Fruit fly (Drosophila melanogaster) whole organism, embryonic: Measurements from ENCODE around the gene CG33986.

Experiments
- Atf-2 ChIP-seq: fragments of 200-800 bp; sonication (Bioruptor generic); optimal IDR thresholded peaks from 2 replicates; lab custom pipeline; 2016; ENCODE audit warnings: missing biosample characterization, missing genetic modification characterization
- CG10147 ChIP-seq: fragments of 200-800 bp; sonication (Bioruptor generic); optimal IDR thresholded peaks from 2 replicates; lab custom pipeline; 2019; ENCODE audit warnings: missing biosample characterization, mild to moderate bottlenecking, missing genetic modification characterization, moderate library complexity
- CG12071 ChIP-seq: fragments of 200-800 bp; sonication (Bioruptor generic); optimal IDR thresholded peaks from 3 replicates; lab custom pipeline; 2018; ENCODE audit warnings: missing biosample characterization, mild to moderate bottlenecking, missing genetic modification characterization
- CG12744 ChIP-seq: fragments of 200-800 bp; sonication (Bioruptor generic); optimal IDR thresholded peaks from 2 replicates; lab custom pipeline; 2016; ENCODE audit warnings: missing biosample characterization, missing genetic modification characterization
- CG13775 ChIP-seq: fragments of 200-800 bp; sonication (Bioruptor generic); optimal IDR thresholded peaks from 3 replicates; lab custom pipeline; 2017; ENCODE audit warnings: missing biosample characterization, mild to moderate bottlenecking, missing genetic modification characterization
- CG14965 ChIP-seq: fragments of 200-800 bp; sonication (Bioruptor generic); optimal IDR thresholded peaks from 2 replicates; lab custom pipeline; 2016; ENCODE audit warnings: missing biosample characterization, missing genetic modification characterization, borderline replicate concordance
- CG16815 ChIP-seq: fragments of 200-800 bp; sonication (Bioruptor generic); optimal IDR thresholded peaks from 3 replicates; lab custom pipeline; 2017; ENCODE audit warnings: missing biosample characterization, mild to moderate bottlenecking, missing genetic modification characterization
- CG2889 ChIP-seq: fragments of 200-800 bp; sonication (Bioruptor generic); IDR thresholded peaks from 3 replicates; pipeline ENCODE4 v1.3.6; 2022; ENCODE audit warnings: missing biosample characterization, missing genetic modification characterization
- CG30020 ChIP-seq: fragments of 200-800 bp; optimal IDR thresholded peaks from 2 replicates; lab custom pipeline; 2019; ENCODE audit warnings: missing biosample characterization, mild to moderate bottlenecking, missing genetic modification characterization, moderate library complexity
- CG32532 ChIP-seq: fragments of 200-800 bp; sonication (Bioruptor generic); IDR thresholded peaks from 2 replicates; pipeline ENCODE4 v1.3.6; 2022; ENCODE audit warnings: missing biosample characterization, missing genetic modification characterization
- CG3281 ChIP-seq: fragments of 200-800 bp; sonication (Bioruptor generic); optimal IDR thresholded peaks from 3 replicates; lab custom pipeline; 2017; ENCODE audit warnings: missing biosample characterization, mild to moderate bottlenecking, missing genetic modification characterization
- CG3407 ChIP-seq: fragments of 200-800 bp; sonication (Bioruptor generic); optimal IDR thresholded peaks from 2 replicates; lab custom pipeline; 2018; ENCODE audit warnings: missing biosample characterization, mild to moderate bottlenecking, missing genetic modification characterization
- CG5245 ChIP-seq: fragments of 200-800 bp; sonication (Bioruptor generic); optimal IDR thresholded peaks from 3 replicates; lab custom pipeline; 2016; ENCODE audit warnings: missing biosample characterization, missing genetic modification characterization
- CG6254 ChIP-seq: fragments of 200-800 bp; sonication (Bioruptor generic); optimal IDR thresholded peaks from 3 replicates; lab custom pipeline; 2017; ENCODE audit warnings: mild to moderate bottlenecking, missing biosample characterization, missing genetic modification reagents, missing genetic modification characterization
- CG6272 ChIP-seq: fragments of 200-800 bp; sonication (Bioruptor generic); IDR thresholded peaks from 2 replicates; pipeline ENCODE4 v1.3.6; 2022; ENCODE audit warnings: missing biosample characterization, missing genetic modification characterization
- CG6791 ChIP-seq: fragments of 200-800 bp; sonication (Bioruptor generic); IDR thresholded peaks from 3 replicates; pipeline ENCODE4 v1.3.6; 2022; ENCODE audit warnings: missing biosample characterization, missing genetic modification characterization; ENCODE audit not compliant: partially characterized antibody
- CG8290 ChIP-seq, 3 experiments: fragments of 200-800 bp; sonication (Bioruptor generic); optimal IDR thresholded peaks; 2 replicates each; lab custom pipeline; 2016 to 2019; ENCODE audit warnings: missing biosample characterization in 3 of 3, missing genetic modification characterization in 3 of 3, mild to moderate bottlenecking in 2 of 3, moderate library complexity in 1 of 3
- CG8478 ChIP-seq: fragments of >200 bp; optimal IDR thresholded peaks from 2 replicates; lab custom pipeline; 2018
- CG8944 ChIP-seq: fragments of 200-800 bp; sonication (Bioruptor generic); optimal IDR thresholded peaks from 3 replicates; lab custom pipeline; 2016; ENCODE audit warnings: missing biosample characterization, missing genetic modification characterization
- CoRest ChIP-seq: fragments of 200-800 bp; sonication (Bioruptor generic); optimal IDR thresholded peaks from 3 replicates; lab custom pipeline; 2018; ENCODE audit warnings: missing biosample characterization, mild to moderate bottlenecking, missing genetic modification characterization, moderate library complexity
- D ChIP-seq, 2 experiments: fragments of 200-800 bp in 1 of 2; fragments of >200 bp in 1 of 2; sonication (Bioruptor generic) in 1 of 2; optimal IDR thresholded peaks; 2 replicates in 1 of 2; 3 replicates in 1 of 2; lab custom pipeline; 2017; ENCODE audit warnings: mild to moderate bottlenecking in 1 of 2, missing biosample characterization in 1 of 2, missing genetic modification characterization in 1 of 2, missing genetic modification reagents in 1 of 2
- HLH4C ChIP-seq: fragments of 200-800 bp; sonication (Bioruptor generic); IDR thresholded peaks from 3 replicates; pipeline ENCODE4 v1.3.6; 2022; ENCODE audit warnings: missing biosample characterization, missing genetic modification characterization; ENCODE audit not compliant: partially characterized antibody
- Hsf ChIP-seq: fragments of 200-800 bp; sonication (Bioruptor generic); optimal IDR thresholded peaks from 3 replicates; lab custom pipeline; 2016; ENCODE audit warnings: missing biosample characterization, missing genetic modification characterization
- Jarid2 ChIP-seq: fragments of 200-800 bp; sonication (Bioruptor generic); optimal IDR thresholded peaks from 3 replicates; lab custom pipeline; 2017; ENCODE audit warnings: mild to moderate bottlenecking, missing biosample characterization, missing genetic modification reagents, missing genetic modification characterization
- Lhr ChIP-seq: fragments of 200-800 bp; sonication (Bioruptor generic); optimal IDR thresholded peaks from 3 replicates; lab custom pipeline; 2017; ENCODE audit warnings: mild to moderate bottlenecking, missing biosample characterization, missing genetic modification reagents, missing genetic modification characterization
- NC2α ChIP-seq: fragments of 200-800 bp; sonication (Bioruptor generic); optimal IDR thresholded peaks from 2 replicates; lab custom pipeline; 2016; ENCODE audit warnings: missing biosample characterization, missing genetic modification characterization
- Nf-YA ChIP-seq: fragments of 200-800 bp; sonication (Bioruptor generic); IDR thresholded peaks from 2 replicates; pipeline ENCODE4 v1.3.6; 2022; ENCODE audit warnings: missing biosample characterization, missing genetic modification characterization
- Ravus ChIP-seq: fragments of 200-800 bp; sonication (Bioruptor generic); IDR thresholded peaks from 2 replicates; pipeline ENCODE4 v1.3.6; 2022; ENCODE audit warnings: missing biosample characterization, missing genetic modification characterization
- Scr ChIP-seq: fragments of 200-800 bp; sonication (Bioruptor generic); IDR thresholded peaks from 2 replicates; pipeline ENCODE4 v1.3.6; 2022; ENCODE audit warnings: missing biosample characterization, missing genetic modification characterization; ENCODE audit not compliant: partially characterized antibody
- Spps ChIP-seq: fragments of 200-800 bp; sonication (Bioruptor generic); optimal IDR thresholded peaks from 2 replicates; lab custom pipeline; 2018; ENCODE audit warnings: missing biosample characterization, mild to moderate bottlenecking, missing genetic modification characterization
- Taf1 ChIP-seq: fragments of 200-800 bp; sonication (Bioruptor generic); IDR thresholded peaks from 2 replicates; pipeline ENCODE4 v1.3.6; 2022; ENCODE audit warnings: missing biosample characterization, missing genetic modification characterization
- ara ChIP-seq: fragments of 200-800 bp; sonication (Bioruptor generic); IDR thresholded peaks from 2 replicates; pipeline ENCODE4 v1.3.6; 2022; ENCODE audit warnings: missing biosample characterization, missing genetic modification characterization
- chif ChIP-seq, 2 experiments: fragments of 200-800 bp; sonication (Bioruptor generic); optimal IDR thresholded peaks; 3 replicates each; lab custom pipeline; 2016; ENCODE audit warnings: missing biosample characterization in 2 of 2, missing genetic modification characterization in 2 of 2
- gro ChIP-seq: fragments of 200-800 bp; sonication (Bioruptor generic); optimal IDR thresholded peaks from 2 replicates; lab custom pipeline; 2016; ENCODE audit warnings: missing biosample characterization, missing genetic modification characterization
- hbn ChIP-seq: fragments of 200-800 bp; sonication (Bioruptor generic); IDR thresholded peaks from 2 replicates; pipeline ENCODE4 v1.3.6; 2022; ENCODE audit warnings: missing biosample characterization, missing genetic modification characterization; ENCODE audit not compliant: partially characterized antibody
- lmd ChIP-seq: fragments of 200-800 bp; sonication (Bioruptor generic); IDR thresholded peaks from 2 replicates; pipeline ENCODE4 v1.3.6; 2022; ENCODE audit warnings: missing biosample characterization, missing genetic modification characterization
- luna ChIP-seq: fragments of 200-800 bp; sonication (Bioruptor generic); optimal IDR thresholded peaks from 2 replicates; lab custom pipeline; 2016; ENCODE audit warnings: missing biosample characterization, missing genetic modification characterization
- pan ChIP-seq, 4 experiments: fragments of >200 bp in 3 of 4; fragments of 200-800 bp in 1 of 4; sonication (Bioruptor generic) in 1 of 4; optimal IDR thresholded peaks in 3 of 4; IDR thresholded peaks in 1 of 4; 2 replicates each; pipeline versions ENCODE4 v1.3.6 to Lab custom; 2017 to 2022; ENCODE audit warnings: missing biosample characterization in 2 of 4, missing genetic modification characterization in 2 of 4, mixed read lengths in 1 of 4
- repo ChIP-seq: fragments of 200-800 bp; sonication (Bioruptor generic); optimal IDR thresholded peaks from 2 replicates; lab custom pipeline; 2016; ENCODE audit warnings: missing biosample characterization, missing genetic modification characterization
- run ChIP-seq: fragments of 200-800 bp; sonication (Bioruptor generic); optimal IDR thresholded peaks from 3 replicates; lab custom pipeline; 2018; ENCODE audit warnings: missing biosample characterization, mild to moderate bottlenecking, missing genetic modification characterization
- sc ChIP-seq, 3 experiments: fragments of >200 bp in 2 of 3; fragments of 200-800 bp in 1 of 3; sonication (Bioruptor generic) in 1 of 3; optimal IDR thresholded peaks; 2 replicates in 2 of 3; 3 replicates in 1 of 3; lab custom pipeline; 2017; ENCODE audit warnings: mild to moderate bottlenecking in 1 of 3, missing biosample characterization in 1 of 3, missing genetic modification characterization in 1 of 3, missing genetic modification reagents in 1 of 3
- scrt ChIP-seq: fragments of 200-800 bp; sonication (Bioruptor generic); optimal IDR thresholded peaks from 2 replicates; lab custom pipeline; 2018; ENCODE audit warnings: missing biosample characterization, mild to moderate bottlenecking, missing genetic modification characterization, moderate library complexity
- sd ChIP-seq: fragments of 200-800 bp; sonication (Bioruptor generic); optimal IDR thresholded peaks from 3 replicates; lab custom pipeline; 2018; ENCODE audit warnings: missing biosample characterization, mild to moderate bottlenecking, missing genetic modification characterization, moderate library complexity
- seq ChIP-seq: fragments of 200-800 bp; sonication (Bioruptor generic); IDR thresholded peaks from 2 replicates; pipeline ENCODE4 v1.3.6; 2022; ENCODE audit warnings: missing biosample characterization, missing genetic modification characterization
- stwl ChIP-seq: fragments of 200-800 bp; sonication (Bioruptor generic); optimal IDR thresholded peaks from 3 replicates; lab custom pipeline; 2018; ENCODE audit warnings: missing biosample characterization, mild to moderate bottlenecking, missing genetic modification characterization, moderate library complexity
- tll ChIP-seq, 2 experiments: fragments of 200-800 bp in 1 of 2; fragments of >200 bp in 1 of 2; sonication (Bioruptor generic) in 1 of 2; optimal IDR thresholded peaks; 2 replicates each; lab custom pipeline; 2017 to 2019; ENCODE audit warnings: missing biosample characterization in 2 of 2, missing genetic modification characterization in 2 of 2, mild to moderate bottlenecking in 1 of 2, moderate library complexity in 1 of 2
- vnd ChIP-seq: fragments of 200-800 bp; sonication (Bioruptor generic); IDR thresholded peaks from 3 replicates; pipeline ENCODE4 v1.3.6; 2022; ENCODE audit warnings: missing biosample characterization, missing genetic modification characterization; ENCODE audit not compliant: partially characterized antibody

CG33986 gene

dm6 chr3L:15565829-15566433 is 40.9 kb upstream of the CG33986 start, which contains the start of gene dop (continued):
- TF ChIP-seq D (optimal IDR thresholded peaks at IDR 0.05; lab: Kevin White, UChicago) (no peak), D (GFP tag; optimal IDR thresholded peaks at IDR 0.05; lab: Kevin White, UChicago) (no peak), CG8478 (peak; percentile 90), NC2α (no peak), repo (GFP tag; lab: Kevin White, UChicago) (no peak), sc (optimal IDR thresholded peaks at IDR 0.05; lab: Kevin White, UChicago) (no peak), sc (GFP tag; optimal IDR thresholded peaks at IDR 0.05; lab: Kevin White, UChicago) (no peak), CG2889 (no peak), CG3407 (no peak), CG6272 (GFP tag; lab: Robert Waterston, UW) (no peak), Nf-YA (GFP tag; lab: Robert Waterston, UW) (no peak), pan (optimal IDR thresholded peaks at IDR 0.05; lab: Kevin White, UChicago) (no peak), pan (GFP tag; optimal IDR thresholded peaks at IDR 0.05 in 1 of 2, IDR thresholded peaks at IDR 0.05 in 1 of 2) (no peak), CG12744 (GFP tag; lab: Kevin White, UChicago) (no peak), sd (no peak), CG5245 (no peak), CG30020 (peak; percentile 40), Scr (GFP tag; lab: Robert Waterston, UW) (peak; percentile 71), CG13775 (GFP tag; lab: Kevin White, UChicago) (peak; percentile 7), CG12071 (GFP tag; lab: Kevin White, UChicago) (no peak), Atf-2 (GFP tag; lab: Kevin White, UChicago) (peak; percentile 3), chif (GFP tag; optimal IDR thresholded peaks at IDR 0.05; lab: Kevin White, UChicago) (no peak), HLH4C (GFP tag; lab: Robert Waterston, UW) (peak; percentile 60), Ravus (GFP tag; lab: Robert Waterston, UW) (no peak), CoRest (tag; lab: Kevin White, UChicago) (peak; percentile 33), luna (no peak), CG8290 (GFP tag; optimal IDR thresholded peaks at IDR 0.05; lab: Kevin White, UChicago) (peak; percentile 3), CG8290 (tag; optimal IDR thresholded peaks at IDR 0.05; lab: Kevin White, UChicago) (peak in 1 of 2 experiments; percentile 40), hbn (peak; percentile 54; the same call in 1 of the 2 replicates), CG32532 (GFP tag; lab: Robert Waterston, UW) (peak; percentile 49; the same call in 1 of the 2 replicates), Lhr (GFP tag; lab: Kevin White, UChicago) (peak; percentile 8), vnd (peak; percentile 43; the same call in 1 of the 3 replicates), Jarid2 (GFP tag; lab: Kevin White, UChicago) (peak; percentile 13), Spps (tag; lab: Kevin White, UChicago) (no peak), run (tag; lab: Kevin White, UChicago) (no peak), CG3281 (GFP tag; lab: Kevin White, UChicago) (no peak), gro (GFP tag; lab: Kevin White, UChicago) (peak; percentile 61), CG14965 (GFP tag; lab: Kevin White, UChicago) (no peak), lmd (GFP tag; lab: Robert Waterston, UW) (no peak; the same call in 1 of the 2 replicates), Taf1 (GFP tag; lab: Robert Waterston, UW) (no peak), seq (no peak), Hsf (peak; percentile 39), stwl (tag; lab: Kevin White, UChicago) (peak; percentile 53), CG6254 (GFP tag; lab: Kevin White, UChicago) (no peak), CG10147 (no peak), CG8944 (GFP tag; lab: Kevin White, UChicago) (peak; percentile 10), CG16815 (GFP tag; lab: Kevin White, UChicago) (no peak), ara (GFP tag; lab: Robert Waterston, UW) (no peak), CG6791 (GFP tag; lab: Robert Waterston, UW) (peak; percentile 52; the same call in 2 of the 3 replicates), tll (GFP tag; optimal IDR thresholded peaks at IDR 0.05; lab: Kevin White, UChicago) (no peak), scrt (GFP tag; lab: Kevin White, UChicago) (no peak)
